Fruit fly (Drosophila melanogaster): Measurements from ENCODE around the gene Dref.

Dref gene

dm6 chr2L:10003593-10003992 is 36.6 kb upstream of the Dref start, which contains the start of gene Ndf (continued):
- TF ChIP-seq Dfd (GFP tag; optimal IDR thresholded peaks at IDR 0.05) (no peak), cwo (GFP tag; optimal IDR thresholded peaks at IDR 0.05) (peak; percentile 31), CG30020 (tag; optimal IDR thresholded peaks at IDR 0.05) (peak; percentile 63), CG32772 (GFP tag; IDR thresholded peaks at IDR 0.05) (peak; percentile 68), GATAe (GFP tag; conservative IDR thresholded peaks at IDR 0.05) (peak; percentile 28; the same call in 1 of the 2 replicates), fd3F (GFP tag; optimal IDR thresholded peaks at IDR 0.05) (peak; percentile 50), YL-1 (GFP tag; optimal IDR thresholded peaks at IDR 0.05) (peak; percentile 73), NC2α (GFP tag; optimal IDR thresholded peaks at IDR 0.05) (peak; percentile 18), CG9932 (GFP tag; IDR thresholded peaks at IDR 0.05) (peak; percentile 87), croc (GFP tag; conservative IDR thresholded peaks at IDR 0.05) (no peak), dan (GFP tag; IDR thresholded peaks at IDR 0.05) (no peak), CG7357 (GFP tag; IDR thresholded peaks at IDR 0.05) (no peak), hbn (GFP tag; IDR thresholded peaks at IDR 0.05; ENCODE audit: partially characterized antibody) (peak; percentile 74), MTF-1 (GFP tag; optimal IDR thresholded peaks at IDR 0.05; ENCODE audit: borderline replicate concordance) (peak; percentile 31), Deaf1 (tag; optimal IDR thresholded peaks at IDR 0.05) (peak; percentile 23), Xbp1 (GFP tag; optimal IDR thresholded peaks at IDR 0.05) (peak; percentile 78), zfh2 (GFP tag; optimal IDR thresholded peaks at IDR 0.05) (peak; percentile 69), ewg (GFP tag; optimal IDR thresholded peaks at IDR 0.05) (peak; percentile 66), ac (GFP tag; optimal IDR thresholded peaks at IDR 0.05) (no peak), CG8359 (GFP tag; optimal IDR thresholded peaks at IDR 0.05; ENCODE audit: borderline replicate concordance) (no peak), pho (GFP tag; optimal IDR thresholded peaks at IDR 0.05) (peak; percentile 61), CG10274 (GFP tag; optimal IDR thresholded peaks at IDR 0.05) (peak; percentile 9), CG4424 (GFP tag; optimal IDR thresholded peaks at IDR 0.05) (peak; percentile 76), CG5245 (GFP tag; optimal IDR thresholded peaks at IDR 0.05) (peak; percentile 23), grau (tag; optimal IDR thresholded peaks at IDR 0.05) (peak; percentile 62), CrebB (tag; optimal IDR thresholded peaks at IDR 0.05) (peak; percentile 66), CG8924 (tag; optimal IDR thresholded peaks at IDR 0.05) (peak; percentile 64), CG4328 (GFP tag; optimal IDR thresholded peaks at IDR 0.05) (peak; percentile 59), HHEX (GFP tag; optimal IDR thresholded peaks at IDR 0.05) (peak; percentile 27), CG12236 (GFP tag; optimal IDR thresholded peaks at IDR 0.05) (no peak), Blimp-1 (GFP tag; optimal IDR thresholded peaks at IDR 0.05) (no peak), slp2 (GFP tag; optimal IDR thresholded peaks at IDR 0.05) (no peak), gro (GFP tag; optimal IDR thresholded peaks at IDR 0.05) (peak; percentile 60), kah (GFP tag; optimal IDR thresholded peaks at IDR 0.05) (no peak), CG7271 (tag; optimal IDR thresholded peaks at IDR 0.05) (peak; percentile 8), Ets65A (GFP tag) (peak; percentile 92), slbo (GFP tag; IDR thresholded peaks at IDR 0.05) (peak; percentile 85), yki (optimal IDR thresholded peaks at IDR 0.05) (no peak), pros (GFP tag; optimal IDR thresholded peaks at IDR 0.05) (no peak), maf-S (GFP tag; optimal IDR thresholded peaks at IDR 0.05) (peak; percentile 34), pum (GFP tag; optimal IDR thresholded peaks at IDR 0.05) (peak; percentile 5), chif (GFP tag; optimal IDR thresholded peaks at IDR 0.05) (peak; percentile 52 to 62), CG32532 (GFP tag; IDR thresholded peaks at IDR 0.05) (peak; percentile 83), ase (GFP tag; IDR thresholded peaks at IDR 0.05) (0 out of 3 replicates have a peak, but pooled peaks have one; percentile 40), br (optimal IDR thresholded peaks at IDR 0.05) (no peak), CG9727 (GFP tag; optimal IDR thresholded peaks at IDR 0.05) (peak; percentile 46), dimm (GFP tag; IDR thresholded peaks at IDR 0.05) (peak; percentile 29; the same call in 1 of the 2 replicates), CG11093 (GFP tag; IDR thresholded peaks at IDR 0.05) (0 out of 3 replicates have a peak, but pooled peaks have one; percentile 32), gt (GFP tag; IDR thresholded peaks at IDR 0.05) (no peak), CG15514 (GFP tag; optimal IDR thresholded peaks at IDR 0.05) (peak; percentile 91), unc-4 (GFP tag; IDR thresholded peaks at IDR 0.05; ENCODE audit: partially characterized antibody) (peak; percentile 71)

Measured in whole organism, embryonic.